Fruit fly (Drosophila melanogaster): ENCODE data around the gene CG34448.
A peak's percentile ranks its signal among the peaks of the same experiment; 100 is the strongest.

The CG34448 gene

dm6 chr2L:2373818-2374746, 43.7 kb downstream of the CG34448 start, which contains the start of the genes CG3609 and CG15390 (continued):
- TF ChIP-seq kni (GFP tag; optimal IDR thresholded peaks at IDR 0.05) = peak; percentile 41
- TF ChIP-seq bbx (GFP tag; IDR thresholded peaks at IDR 0.05; ENCODE audit: partially characterized antibody) = peak; percentile 40; the same call in 1 of the 2 replicates
- TF ChIP-seq CG4424 (GFP tag; optimal IDR thresholded peaks at IDR 0.05) = peak; percentile 56
- TF ChIP-seq CG12299 (tag; optimal IDR thresholded peaks at IDR 0.05) = peak; percentile 78
- TF ChIP-seq sim (GFP tag; IDR thresholded peaks at IDR 0.05) = peak; percentile 51; the same call in 1 of the 2 replicates
- peak; percentile 78 for TF ChIP-seq emc (GFP tag; optimal IDR thresholded peaks at IDR 0.05)
- TF ChIP-seq CG13894 (tag; optimal IDR thresholded peaks at IDR 0.05) = peak; percentile 92
- peak; percentile 82 for TF ChIP-seq Mes4 (GFP tag; optimal IDR thresholded peaks at IDR 0.05)
- TF ChIP-seq CG12769 (tag; optimal IDR thresholded peaks at IDR 0.05) = peak; percentile 94
- peak; percentile 51; the same call in 1 of the 2 replicates for TF ChIP-seq CG5953 (GFP tag; IDR thresholded peaks at IDR 0.05)
- TF ChIP-seq CG4360 (GFP tag; IDR thresholded peaks at IDR 0.05) = no peak
- TF ChIP-seq CG10462 (GFP tag; optimal IDR thresholded peaks at IDR 0.05) = peak; percentile 81
- TF ChIP-seq scrt (GFP tag; optimal IDR thresholded peaks at IDR 0.05) = peak; percentile 58
- peak; percentile 54 for TF ChIP-seq gcm (GFP tag; optimal IDR thresholded peaks at IDR 0.05)
- peak; percentile 79 for TF ChIP-seq CG11398 (GFP tag; optimal IDR thresholded peaks at IDR 0.05)
- peak; percentile 96 for TF ChIP-seq CG2120 (GFP tag; optimal IDR thresholded peaks at IDR 0.05)
- peak; percentile 94 for TF ChIP-seq CHES-1-like (GFP tag; optimal IDR thresholded peaks at IDR 0.05)
- TF ChIP-seq CG2875 (GFP tag; optimal IDR thresholded peaks at IDR 0.05) = peak; percentile 56
- no peak; the same call in 3 of the 4 replicates for TF ChIP-seq Dll (GFP tag; IDR thresholded peaks at IDR 0.05; ENCODE audit: partially characterized antibody)
- peak; percentile 74 for TF ChIP-seq Awh (GFP tag; IDR thresholded peaks at IDR 0.05)
- TF ChIP-seq CG7357 (GFP tag; IDR thresholded peaks at IDR 0.05) = peak; percentile 33; the same call in 1 of the 3 replicates
- peak; percentile 83 for TF ChIP-seq CG11247 (GFP tag; IDR thresholded peaks at IDR 0.05)
- peak; percentile 55; the same call in 1 of the 2 replicates for TF ChIP-seq unc-4 (GFP tag; IDR thresholded peaks at IDR 0.05; ENCODE audit: partially characterized antibody)
- TF ChIP-seq CG2678 (tag; optimal IDR thresholded peaks at IDR 0.05) = peak; percentile 66
- TF ChIP-seq pb (GFP tag; optimal IDR thresholded peaks at IDR 0.05) = peak; percentile 78
- peak; percentile 51; the same call in 1 of the 2 replicates for TF ChIP-seq gsb (GFP tag; IDR thresholded peaks at IDR 0.05)
- TF ChIP-seq p53 (GFP tag; optimal IDR thresholded peaks at IDR 0.05) = peak; percentile 58
- peak; percentile 90 for TF ChIP-seq CG7786 (GFP tag; optimal IDR thresholded peaks at IDR 0.05)
- peak; percentile 90 for TF ChIP-seq rib (GFP tag; IDR thresholded peaks at IDR 0.05)
- peak; percentile 49 for TF ChIP-seq CG17829 (tag; optimal IDR thresholded peaks at IDR 0.05)
- TF ChIP-seq CG7987 (GFP tag; optimal IDR thresholded peaks at IDR 0.05) = peak; percentile 72
- peak; percentile 91 for TF ChIP-seq ERR (GFP tag; optimal IDR thresholded peaks at IDR 0.05)
- no peak for TF ChIP-seq tap (tag; optimal IDR thresholded peaks at IDR 0.05)
- TF ChIP-seq Hr3 (GFP tag; optimal IDR thresholded peaks at IDR 0.05) = peak; percentile 44
- peak; percentile 78 for TF ChIP-seq CG12391 (tag; optimal IDR thresholded peaks at IDR 0.05)
- TF ChIP-seq crp (GFP tag; optimal IDR thresholded peaks at IDR 0.05) = peak; percentile 85 to 99
- peak; percentile 66 for TF ChIP-seq Sry-δ (GFP tag; optimal IDR thresholded peaks at IDR 0.05)
- peak; percentile 64 for TF ChIP-seq CG10431 (GFP tag; optimal IDR thresholded peaks at IDR 0.05)
- peak; percentile 55; the same call in 1 of the 2 replicates for TF ChIP-seq CG1024 (GFP tag; IDR thresholded peaks at IDR 0.05)
- TF ChIP-seq lov (optimal IDR thresholded peaks at IDR 0.05) = no peak
- peak; percentile 30; the same call in 2 of the 3 replicates for TF ChIP-seq lov (GFP tag; IDR thresholded peaks at IDR 0.05)
- TF ChIP-seq so (GFP tag; IDR thresholded peaks at IDR 0.05) = no peak; the same call in 2 of the 3 replicates
- TF ChIP-seq C15 (GFP tag; IDR thresholded peaks at IDR 0.05) = peak; percentile 72; the same call in 1 of the 3 replicates
- peak; percentile 83 for TF ChIP-seq nom (GFP tag; optimal IDR thresholded peaks at IDR 0.05)
- peak; percentile 91 for TF ChIP-seq CG32532 (GFP tag; IDR thresholded peaks at IDR 0.05)
- peak; percentile 45 for TF ChIP-seq Abd-B (GFP tag; optimal IDR thresholded peaks at IDR 0.05)
- peak; percentile 94 for TF ChIP-seq Antp (GFP tag; optimal IDR thresholded peaks at IDR 0.05)
- TF ChIP-seq CG9727 (GFP tag; optimal IDR thresholded peaks at IDR 0.05) = peak; percentile 54
